Worm (Caenorhabditis elegans) whole organism, L1 larva: ENCODE results near the gene clec-22.

Source experiments
- aly-2 ChIP-seq: fragments of 150-350 bp; optimal IDR thresholded peaks from 2 replicates; lab custom pipeline; 2014; ENCODE audit warnings: missing biosample characterization, missing genetic modification characterization
- ceh-82 ChIP-seq, 3 experiments: fragments of 150-350 bp in 1 of 3; sonication (generic microtip) in 2 of 3; optimal IDR thresholded peaks; 2 replicates each; lab custom pipeline; 2014 to 2017; ENCODE audit warnings: missing biosample characterization in 3 of 3, missing genetic modification characterization in 3 of 3
- dpl-1 ChIP-seq, 3 experiments: fragments of 150-350 bp in 2 of 3; sonication (generic microtip) in 1 of 3; optimal IDR thresholded peaks; 2 replicates each; lab custom pipeline; 2014 to 2017; ENCODE audit warnings: missing biosample characterization in 3 of 3, missing genetic modification characterization in 3 of 3, missing genetic modification reagents in 3 of 3
- elt-3 ChIP-seq, 6 experiments: fragments of 150-350 bp in 1 of 6; sonication (generic microtip); optimal IDR thresholded peaks; 2 replicates each; lab custom pipeline; 2017 to 2018; ENCODE audit warnings: missing biosample characterization in 6 of 6, missing genetic modification characterization in 6 of 6, inconsistent platforms in 1 of 6
- lin-39 ChIP-seq: fragments of 150-350 bp; optimal IDR thresholded peaks from 2 replicates; lab custom pipeline; 2014; ENCODE audit warnings: missing biosample characterization, missing genetic modification reagents, missing genetic modification characterization
- nhr-11 ChIP-seq: fragments of 150-350 bp; optimal IDR thresholded peaks from 2 replicates; lab custom pipeline; 2014; ENCODE audit warnings: missing biosample characterization, missing genetic modification characterization
- nhr-77 ChIP-seq: fragments of 150-350 bp; optimal IDR thresholded peaks from 2 replicates; lab custom pipeline; 2014; ENCODE audit warnings: missing biosample characterization, missing genetic modification characterization
- pqm-1 ChIP-seq: sonication (generic microtip); optimal IDR thresholded peaks from 3 replicates; lab custom pipeline; 2017; ENCODE audit warnings: missing biosample characterization, missing genetic modification characterization
- zag-1 ChIP-seq: fragments of 150-350 bp; optimal IDR thresholded peaks from 2 replicates; lab custom pipeline; 2014; ENCODE audit warnings: missing biosample characterization, missing genetic modification characterization

DNA sequence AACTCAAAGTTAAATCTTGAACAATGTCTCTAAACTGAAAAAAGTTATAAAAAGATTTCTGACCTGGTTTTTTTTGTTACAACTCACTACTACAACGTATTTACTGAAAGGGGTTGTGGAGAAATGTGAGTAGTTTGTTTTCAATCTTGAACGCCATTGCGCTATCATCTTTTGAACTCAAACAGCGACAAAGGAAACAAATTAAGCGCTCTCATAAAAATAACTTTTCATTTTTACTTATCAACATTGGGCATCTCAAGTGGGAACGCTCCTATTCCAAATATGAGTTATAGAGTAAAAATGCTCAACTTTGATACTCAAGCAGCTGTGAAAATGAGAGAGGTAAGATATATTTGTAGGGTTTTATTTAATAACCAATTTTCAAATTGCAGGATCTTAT, 35.2 kb downstream of the clec-22 start, which contains the start of gene F09C6.15:
- TF ChIP-seq ceh-82 (tag; optimal IDR thresholded peaks at IDR 0.05; lab: Kevin White, UChicago) (no peak), nhr-11 (no peak), dpl-1 (GFP tag; optimal IDR thresholded peaks at IDR 0.05; lab: Kevin White, UChicago) (no peak), zag-1 (tag; lab: Kevin White, UChicago) (no peak), aly-2 (no peak), pqm-1 (tag; lab: Kevin White, UChicago) (no peak), elt-3 (tag; optimal IDR thresholded peaks at IDR 0.05; lab: Kevin White, UChicago) (no peak), lin-39 (no peak), nhr-77 (tag; lab: Kevin White, UChicago) (no peak)
